Worm (Caenorhabditis elegans): Measurements from ENCODE around the gene atic-1.

DNA sequence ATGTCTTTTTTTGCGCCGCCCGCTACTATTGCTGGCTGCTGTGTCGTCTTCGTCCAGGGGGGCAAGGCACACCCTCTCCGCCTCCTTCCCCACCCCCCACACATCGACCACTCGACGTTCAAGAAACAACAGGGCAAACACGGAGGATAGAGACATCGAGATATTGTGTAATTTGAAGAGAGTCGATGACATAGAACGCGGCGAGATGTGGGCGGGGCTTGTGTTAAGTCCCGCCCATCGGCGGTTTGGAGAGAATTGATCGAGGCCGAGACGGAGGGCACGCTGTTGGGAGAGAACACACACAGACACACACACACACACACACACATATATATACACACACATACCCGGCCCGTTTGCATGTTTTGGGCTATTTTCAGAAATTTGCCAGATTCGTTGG, 36.2 kb upstream of the atic-1 start:
- TF ChIP-seq jun-1 (tag; optimal IDR thresholded peaks at IDR 0.05) (peak; percentile 19), nhr-237 (tag; optimal IDR thresholded peaks at IDR 0.05) (no peak), lin-15B (tag; optimal IDR thresholded peaks at IDR 0.05) (peak; percentile 15), unc-130 (tag; optimal IDR thresholded peaks at IDR 0.05) (no peak), lir-3 (tag; optimal IDR thresholded peaks at IDR 0.05; ENCODE audit: poor library complexity) (no peak), nhr-77 (tag; optimal IDR thresholded peaks at IDR 0.05) (peak; percentile 21), hpl-2 (GFP tag; optimal IDR thresholded peaks at IDR 0.05) (no peak), nhr-76 (tag; optimal IDR thresholded peaks at IDR 0.05) (no peak), pqm-1 (tag; optimal IDR thresholded peaks at IDR 0.05) (no peak)

Data from whole organism, L1 larva.